Fruit fly (Drosophila melanogaster): ENCODE data around the gene CG7560.

DNA sequence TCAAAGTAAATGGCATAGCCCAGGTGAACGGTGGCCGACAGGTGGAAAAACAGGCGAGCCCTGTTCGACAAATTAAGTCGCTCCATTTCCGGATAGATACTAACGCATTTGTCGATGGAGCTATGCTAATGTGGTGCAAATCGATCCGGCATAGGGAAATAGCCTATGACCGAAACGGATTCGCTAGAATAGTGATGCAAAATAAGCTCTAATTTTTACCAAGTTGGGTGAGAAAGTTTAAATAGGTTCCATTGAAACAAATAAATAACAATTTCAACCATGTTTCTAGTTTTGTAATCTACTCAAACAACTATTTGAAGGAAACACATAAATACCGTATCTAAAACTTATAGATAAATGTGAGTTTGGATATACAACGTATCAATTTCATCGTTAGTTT is 10.4 kb downstream of the CG7560 start, which contains the start of gene CG6149:
- TF ChIP-seq pan (optimal IDR thresholded peaks at IDR 0.05) (no peak), psq (optimal IDR thresholded peaks at IDR 0.05) (no peak), CG8478 (optimal IDR thresholded peaks at IDR 0.05) (no peak)
